Worm (Caenorhabditis elegans) whole organism, mixed stage, embryonic: Measurements from ENCODE around the gene C02B10.6.

Source experiments
- flh-1 ChIP-seq: fragments of 200-800 bp; sonication (Bioruptor generic); optimal IDR thresholded peaks from 2 replicates; lab custom pipeline; 2018; ENCODE audit warnings: mild to moderate bottlenecking, missing genetic modification characterization, moderate library complexity, missing compliant biosample characterization
- ham-2 ChIP-seq: fragments of 200-800 bp; sonication (Bioruptor generic); optimal IDR thresholded peaks from 2 replicates; lab custom pipeline; 2018; ENCODE audit warnings: mild to moderate bottlenecking, missing genetic modification characterization, missing compliant biosample characterization

C02B10.6 gene

ce11 chrIV:5111533-5111932 is 40.8 kb downstream of the C02B10.6 start, which contains the start of gene AC7.3:
TSS of gene AC7.3 (plus strand) at chrIV:5111833.
- TF ChIP-seq flh-1: no peak
- TF ChIP-seq ham-2 (GFP tag; lab: Kevin White, UChicago): no peak
